Fruit fly (Drosophila melanogaster) Kc167 (cell line): ENCODE measurements around the gene CG14298.

Experiments used
- Myc ChIP-seq: fragments of >200 bp; optimal IDR thresholded peaks from 2 replicates; lab custom pipeline; 2017; ENCODE audit warnings: missing external identifiers
- Sin3A ChIP-seq: fragments of >200 bp; optimal IDR thresholded peaks from 2 replicates; lab custom pipeline; 2018; ENCODE audit warnings: missing external identifiers
- h ChIP-seq: fragments of >200 bp; optimal IDR thresholded peaks from 3 replicates; lab custom pipeline; 2018; ENCODE audit warnings: missing external identifiers
- insv ChIP-seq: fragments of >200 bp; optimal IDR thresholded peaks from 3 replicates; lab custom pipeline; 2018; ENCODE audit warnings: missing external identifiers
- psq ChIP-seq: fragments of >200 bp; optimal IDR thresholded peaks from 2 replicates; lab custom pipeline; 2017; ENCODE audit warnings: missing external identifiers
- ttk ChIP-seq: sonication (Bioruptor generic); optimal IDR thresholded peaks from 2 replicates; lab custom pipeline; 2017; ENCODE audit warnings: missing external identifiers

Gene CG14298

dm6 chr3R:18913856-18914593, 38.7 kb downstream of the CG14298 start:
- TF ChIP-seq h (lab: Kevin White, UChicago) (no peak), insv (lab: Kevin White, UChicago) (no peak), Myc (no peak), Sin3A (no peak), ttk (lab: Kevin White, UChicago) (no peak), psq (lab: Kevin White, UChicago) (no peak)

dm6 chr3R:18914594-18915275, 39.4 kb downstream of the CG14298 start, which contains the start of gene Xrp1:
Gene Xrp1 (plus strand): TSS chr3R:18914968.
- no peak for TF ChIP-seq ttk (lab: Kevin White, UChicago)
- no peak for TF ChIP-seq h (lab: Kevin White, UChicago)
- no peak for TF ChIP-seq Sin3A
- TF ChIP-seq Myc, result no peak
- TF ChIP-seq insv (lab: Kevin White, UChicago), result no peak
- no peak for TF ChIP-seq psq (lab: Kevin White, UChicago)

DNA sequence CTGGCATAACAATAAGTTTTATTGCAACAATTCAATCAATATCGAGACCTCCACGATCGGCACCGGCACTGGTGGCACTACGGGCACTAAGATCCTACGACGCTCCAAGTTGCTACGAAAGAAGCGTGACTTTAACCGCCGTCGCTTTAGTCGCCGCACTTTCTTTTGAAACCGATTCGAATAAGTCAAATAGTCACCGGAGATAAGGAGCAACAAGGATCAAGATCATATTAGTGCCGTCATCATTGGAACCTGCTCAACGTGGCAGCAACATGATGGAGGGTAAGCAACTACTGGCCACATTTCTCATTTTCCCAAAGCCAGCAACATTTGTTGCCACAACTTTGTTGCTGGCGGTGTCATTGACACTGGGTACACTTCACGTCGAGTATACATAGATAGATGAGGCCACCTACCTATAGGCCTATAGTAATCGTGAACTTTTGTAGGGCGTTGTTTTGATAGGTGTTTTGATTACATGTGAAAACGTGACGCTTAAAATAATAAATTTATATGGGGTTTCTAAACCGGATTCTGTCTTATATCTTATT, 40.4 kb downstream of the CG14298 start:
- no peak for TF ChIP-seq psq (lab: Kevin White, UChicago)
- no peak for TF ChIP-seq insv (lab: Kevin White, UChicago)
- TF ChIP-seq ttk (lab: Kevin White, UChicago), result no peak
- TF ChIP-seq Myc, result no peak
- no peak for TF ChIP-seq Sin3A
- TF ChIP-seq h (lab: Kevin White, UChicago), result no peak

DNA sequence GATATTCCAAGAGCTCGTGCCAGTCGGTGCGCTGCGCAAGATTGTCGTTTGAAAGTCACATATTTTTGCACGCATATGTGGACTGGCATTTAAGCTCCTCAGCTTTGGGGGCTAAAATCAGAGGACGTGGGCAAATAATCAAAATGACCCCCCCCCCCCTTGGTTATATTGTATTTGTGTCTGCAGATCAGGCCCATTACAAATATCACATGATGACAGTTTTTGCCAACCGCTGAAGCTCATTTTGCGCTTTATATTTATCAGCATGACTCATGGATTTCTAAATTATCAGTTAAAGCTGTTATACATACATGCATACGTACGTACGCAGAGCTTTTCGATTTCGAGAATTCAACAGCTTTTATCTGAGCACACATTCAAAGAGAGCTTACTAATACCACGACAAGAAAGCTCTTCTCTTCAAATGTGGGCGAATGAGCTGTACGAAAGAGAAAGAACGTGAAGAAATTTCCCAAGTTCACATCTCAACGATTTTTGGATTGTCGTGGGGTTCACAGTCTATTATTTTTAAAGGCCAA, 41.5 kb downstream of the CG14298 start:
- TF ChIP-seq psq (lab: Kevin White, UChicago) (no peak), h (lab: Kevin White, UChicago) (no peak)

- TF ChIP-seq Myc, result no peak
These were observed 42.9 kb downstream of the CG14298 start for dm6 chr3R:18917976-18918871.

DNA sequence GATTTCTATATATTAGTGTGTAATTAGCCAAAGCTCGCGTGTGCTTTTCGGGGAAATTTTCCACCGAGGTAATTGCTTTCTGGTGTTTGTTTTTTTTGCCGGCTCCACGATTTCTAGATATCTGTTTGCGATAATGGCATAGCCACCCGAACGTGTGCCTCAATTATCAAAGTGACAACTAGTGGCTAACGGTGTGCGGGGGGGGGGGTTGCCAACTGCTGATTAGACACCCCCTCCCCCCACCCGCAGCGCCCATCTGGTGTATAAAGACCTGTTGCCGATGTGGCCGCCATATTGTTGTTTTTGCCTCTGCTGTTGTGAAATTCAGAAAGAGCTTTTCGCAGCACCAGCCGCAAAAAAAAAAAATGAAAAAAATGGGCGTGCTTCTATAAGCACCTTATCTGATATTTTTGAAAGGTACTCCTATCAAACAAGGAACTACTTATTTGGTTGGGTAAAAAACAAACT, 43.6 kb downstream of the CG14298 start:
- TF ChIP-seq h (lab: Kevin White, UChicago) (no peak), Sin3A (no peak), Myc (no peak), insv (lab: Kevin White, UChicago) (no peak), psq (lab: Kevin White, UChicago) (no peak), ttk (lab: Kevin White, UChicago) (no peak)

dm6 chr3R:18923208-18923761, 48.0 kb downstream of the CG14298 start:
- no peak for TF ChIP-seq Sin3A
- no peak for TF ChIP-seq ttk (lab: Kevin White, UChicago)
- no peak for TF ChIP-seq psq (lab: Kevin White, UChicago)
- no peak for TF ChIP-seq Myc
- no peak for TF ChIP-seq h (lab: Kevin White, UChicago)
- TF ChIP-seq insv (lab: Kevin White, UChicago), result no peak

DNA sequence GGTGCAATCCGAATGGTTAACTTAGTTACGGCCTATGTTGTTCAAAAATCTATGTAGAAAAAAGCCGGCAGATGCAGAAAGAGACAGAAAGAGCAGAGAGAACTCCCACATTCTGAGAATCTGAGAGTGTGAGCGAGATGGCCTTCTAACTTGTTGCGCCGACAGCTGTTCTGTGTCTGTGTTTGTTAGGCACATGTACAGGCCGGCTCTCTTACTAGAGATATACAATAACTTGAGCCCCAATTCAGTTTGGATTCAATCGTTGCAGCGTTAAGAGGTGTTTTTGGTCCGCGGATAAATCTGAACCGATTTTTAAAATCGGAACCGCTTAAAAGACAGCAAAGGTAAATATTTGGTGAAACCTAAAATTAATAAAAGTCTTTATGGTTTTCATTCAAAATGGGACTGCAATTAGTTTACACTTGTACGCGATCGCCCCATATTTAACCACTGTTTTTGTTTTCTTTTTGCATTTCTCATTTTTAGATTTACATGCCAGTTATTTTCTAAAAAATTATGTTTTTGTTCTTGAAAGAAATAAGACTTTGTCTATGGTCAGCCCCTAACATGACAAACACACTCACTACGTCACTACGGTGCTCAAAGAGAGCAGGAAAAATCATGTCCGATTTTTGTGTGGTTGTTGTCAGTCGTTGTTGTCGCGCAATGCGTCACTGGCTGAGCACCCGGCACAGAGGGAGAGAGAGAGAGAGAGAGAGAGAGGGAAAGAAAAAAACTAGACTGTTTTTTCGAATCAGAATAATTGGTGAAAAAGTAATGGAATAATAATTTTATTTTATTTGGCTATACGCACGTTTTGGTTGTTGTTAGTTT, 48.7 kb downstream of the CG14298 start:
- TF ChIP-seq Sin3A (no peak), h (lab: Kevin White, UChicago) (no peak), insv (lab: Kevin White, UChicago) (no peak), psq (lab: Kevin White, UChicago) (no peak), ttk (lab: Kevin White, UChicago) (no peak), Myc (no peak)

- no peak for TF ChIP-seq Myc
- TF ChIP-seq h (lab: Kevin White, UChicago), result no peak
- TF ChIP-seq ttk (lab: Kevin White, UChicago), result no peak
- no peak for TF ChIP-seq Sin3A
- no peak for TF ChIP-seq psq (lab: Kevin White, UChicago)
- no peak for TF ChIP-seq insv (lab: Kevin White, UChicago)
These were observed 49.3 kb downstream of the CG14298 start for dm6 chr3R:18924636-18924977.
